Worm (Caenorhabditis elegans): ENCODE results near the gene clc-2.

The clc-2 gene

ce11 chrX:7405393-7405792 is 25.9 kb upstream of the clc-2 start, which contains the start of gene C10A4.3:
C10A4.3 (plus strand) TSS chrX:7405693.
- TF ChIP-seq hrde-1 (tag; optimal IDR thresholded peaks at IDR 0.05; ENCODE audit: borderline replicate concordance) (no peak), ceh-40 (GFP tag; IDR thresholded peaks at IDR 0.05) (no peak), ztf-25 (GFP tag; IDR thresholded peaks at IDR 0.05) (no peak), F37B4.10 (GFP tag; IDR thresholded peaks at IDR 0.05) (no peak), ZK185.1 (tag; optimal IDR thresholded peaks at IDR 0.05; ENCODE audit: poor library complexity, severe bottlenecking) (no peak), lsy-27 (tag; optimal IDR thresholded peaks at IDR 0.05; ENCODE audit: borderline replicate concordance, insufficient read depth) (no peak), hsf-1 (GFP tag; IDR thresholded peaks at IDR 0.05) (no peak), F57C9.4 (tag; optimal IDR thresholded peaks at IDR 0.05) (no peak), attf-5 (GFP tag; optimal IDR thresholded peaks at IDR 0.05) (no peak), bed-2 (GFP tag; IDR thresholded peaks at IDR 0.05) (no peak), madf-8 (GFP tag; conservative IDR thresholded peaks at IDR 0.05) (no peak), rpc-1 (optimal IDR thresholded peaks at IDR 0.05) (no peak), rpc-1 (tag; optimal IDR thresholded peaks at IDR 0.05) (no peak), hlh-26 (GFP tag; conservative IDR thresholded peaks at IDR 0.05) (no peak), sdz-38 (tag; optimal IDR thresholded peaks at IDR 0.05) (no peak)

- TF ChIP-seq lsy-27 (tag; optimal IDR thresholded peaks at IDR 0.05; ENCODE audit: borderline replicate concordance, insufficient read depth) (no peak), T07F8.4 (tag; optimal IDR thresholded peaks at IDR 0.05) (no peak), nhr-120 (GFP tag; IDR thresholded peaks at IDR 0.05) (no peak), ceh-91 (GFP tag; IDR thresholded peaks at IDR 0.05) (no peak), sptf-2 (GFP tag; optimal IDR thresholded peaks at IDR 0.05) (no peak), snpc-1.3 (tag; optimal IDR thresholded peaks at IDR 0.05; ENCODE audit: insufficient read depth) (no peak), atf-7 (tag; optimal IDR thresholded peaks at IDR 0.05) (no peak), zim-3 (tag; optimal IDR thresholded peaks at IDR 0.05) (no peak), cebp-1 (GFP tag; IDR thresholded peaks at IDR 0.05) (no peak), cebp-1 (tag; optimal IDR thresholded peaks at IDR 0.05) (no peak), attf-5 (GFP tag; optimal IDR thresholded peaks at IDR 0.05) (no peak)
Measured at ce11 chrX:7407749-7408148, 23.5 kb upstream of the clc-2 start.

- TF ChIP-seq Y79H2A.3 (GFP tag; conservative IDR thresholded peaks at IDR 0.05) = no peak
- TF ChIP-seq T26A5.8 (tag; optimal IDR thresholded peaks at IDR 0.05) = no peak
- TF ChIP-seq Y95B8A.8 (GFP tag; IDR thresholded peaks at IDR 0.05) = no peak
- TF ChIP-seq zim-3 (tag; optimal IDR thresholded peaks at IDR 0.05) = no peak
- no peak for TF ChIP-seq bed-2 (GFP tag; IDR thresholded peaks at IDR 0.05)
- TF ChIP-seq hmg-1.2 (GFP tag; IDR thresholded peaks at IDR 0.05) = no peak
- TF ChIP-seq F52B5.7 (tag; optimal IDR thresholded peaks at IDR 0.05) = no peak
- no peak for TF ChIP-seq lsy-27 (tag; optimal IDR thresholded peaks at IDR 0.05; ENCODE audit: borderline replicate concordance, insufficient read depth)
- no peak for TF ChIP-seq dox-1 (GFP tag; IDR thresholded peaks at IDR 0.05)
- no peak for TF ChIP-seq B0019.2 (GFP tag; conservative IDR thresholded peaks at IDR 0.05)
- TF ChIP-seq ekl-4 (GFP tag; IDR thresholded peaks at IDR 0.05) = no peak
- no peak for TF ChIP-seq ceh-91 (GFP tag; IDR thresholded peaks at IDR 0.05)
- TF ChIP-seq Y53F4B.3 (GFP tag; IDR thresholded peaks at IDR 0.05) = no peak
- no peak for TF ChIP-seq ceh-58 (GFP tag; IDR thresholded peaks at IDR 0.05)
- TF ChIP-seq cebp-1 (GFP tag; IDR thresholded peaks at IDR 0.05) = no peak
- no peak for TF ChIP-seq cebp-1 (tag; optimal IDR thresholded peaks at IDR 0.05)
- TF ChIP-seq F23B12.7 (tag; optimal IDR thresholded peaks at IDR 0.05; ENCODE audit: insufficient read depth) = no peak
- TF ChIP-seq attf-6 (GFP tag; IDR thresholded peaks at IDR 0.05) = no peak
- TF ChIP-seq mel-28 (tag; optimal IDR thresholded peaks at IDR 0.05; ENCODE audit: borderline replicate concordance) = no peak
- TF ChIP-seq atf-7 (tag; optimal IDR thresholded peaks at IDR 0.05) = no peak
Measured at ce11 chrX:7409030-7409429, 22.2 kb upstream of the clc-2 start.

Measured in whole organism, young adult.